Worm (Caenorhabditis elegans) whole organism, L2 larva: ENCODE measurements around the gene D1046.4.

ENCODE experiments used
- F13H6.1 ChIP-seq: sonication (generic microtip); optimal IDR thresholded peaks from 2 replicates; lab custom pipeline; 2016; ENCODE audit warnings: missing genetic modification characterization, missing compliant biosample characterization
- R02D3.7 ChIP-seq: fragments of 150-350 bp; optimal IDR thresholded peaks from 2 replicates; lab custom pipeline; 2014; ENCODE audit warnings: missing biosample characterization, missing genetic modification characterization
- Y55F3AM.14 ChIP-seq: fragments of 200-800 bp; sonication (Bioruptor generic); optimal IDR thresholded peaks from 2 replicates; lab custom pipeline; 2018; ENCODE audit warnings: mild to moderate bottlenecking, missing genetic modification characterization, missing compliant biosample characterization
- ZK546.5 ChIP-seq: sonication (generic microtip); optimal IDR thresholded peaks from 2 replicates; lab custom pipeline; 2017; ENCODE audit warnings: missing biosample characterization, missing genetic modification characterization
- alr-1 ChIP-seq: fragments of 150-350 bp; optimal IDR thresholded peaks from 2 replicates; lab custom pipeline; 2014; ENCODE audit warnings: missing biosample characterization, missing genetic modification characterization
- aly-2 ChIP-seq: fragments of 150-350 bp; optimal IDR thresholded peaks from 2 replicates; lab custom pipeline; 2014; ENCODE audit warnings: missing biosample characterization, missing genetic modification characterization
- blmp-1 ChIP-seq: sonication (generic microtip); optimal IDR thresholded peaks from 2 replicates; lab custom pipeline; 2017; ENCODE audit warnings: missing genetic modification characterization, mild to moderate bottlenecking, missing compliant biosample characterization, antibody characterized with exemption, moderate library complexity; ENCODE audit not compliant: insufficient read depth
- ceh-16 ChIP-seq: fragments of 150-350 bp; optimal IDR thresholded peaks from 2 replicates; lab custom pipeline; 2014; ENCODE audit warnings: missing biosample characterization, missing genetic modification characterization
- ceh-82 ChIP-seq: fragments of 150-350 bp; optimal IDR thresholded peaks from 2 replicates; lab custom pipeline; 2014; ENCODE audit warnings: missing biosample characterization, missing genetic modification characterization
- crh-2 ChIP-seq: sonication (generic microtip); optimal IDR thresholded peaks from 2 replicates; lab custom pipeline; 2017; ENCODE audit warnings: missing biosample characterization, missing genetic modification characterization
- dmd-4 ChIP-seq: sonication (generic microtip); optimal IDR thresholded peaks from 2 replicates; lab custom pipeline; 2017; ENCODE audit warnings: missing biosample characterization, missing genetic modification characterization
- elt-1 ChIP-seq: fragments of 150-350 bp; optimal IDR thresholded peaks from 2 replicates; lab custom pipeline; 2014; ENCODE audit warnings: missing biosample characterization, missing genetic modification characterization
- elt-3 ChIP-seq: sonication (generic microtip); optimal IDR thresholded peaks from 2 replicates; lab custom pipeline; 2017; ENCODE audit warnings: missing biosample characterization, missing genetic modification characterization
- fos-1 ChIP-seq: fragments of 150-350 bp; optimal IDR thresholded peaks from 2 replicates; lab custom pipeline; 2014; ENCODE audit warnings: missing biosample characterization, missing genetic modification characterization
- gmeb-1 ChIP-seq: fragments of 150-350 bp; optimal IDR thresholded peaks from 2 replicates; lab custom pipeline; 2014; ENCODE audit warnings: missing biosample characterization, missing genetic modification characterization
- lin-11 ChIP-seq: fragments of 150-350 bp; sonication (generic microtip); optimal IDR thresholded peaks from 2 replicates; lab custom pipeline; 2014; ENCODE audit warnings: missing biosample characterization, missing genetic modification characterization, inconsistent platforms, mixed read lengths
- lin-13 ChIP-seq: fragments of 150-350 bp; optimal IDR thresholded peaks from 2 replicates; lab custom pipeline; 2014; ENCODE audit warnings: missing biosample characterization, missing genetic modification reagents, missing genetic modification characterization
- lsy-2 ChIP-seq, 2 experiments: fragments of 150-350 bp in 1 of 2; sonication (generic microtip) in 1 of 2; optimal IDR thresholded peaks; 2 replicates each; lab custom pipeline; 2014 to 2017; ENCODE audit warnings: missing biosample characterization in 2 of 2, missing genetic modification characterization in 2 of 2
- mdl-1 ChIP-seq, 2 experiments: fragments of 150-350 bp in 1 of 2; sonication (generic microtip) in 1 of 2; optimal IDR thresholded peaks; 2 replicates each; lab custom pipeline; 2017; ENCODE audit warnings: missing biosample characterization in 2 of 2, missing genetic modification characterization in 2 of 2
- nhr-10 ChIP-seq: sonication (generic microtip); optimal IDR thresholded peaks from 2 replicates; lab custom pipeline; 2017; ENCODE audit warnings: missing biosample characterization, missing genetic modification characterization
- nhr-12 ChIP-seq: fragments of 150-350 bp; optimal IDR thresholded peaks from 2 replicates; lab custom pipeline; 2014; ENCODE audit warnings: missing biosample characterization, missing genetic modification characterization
- nhr-21 ChIP-seq: fragments of 150-350 bp; optimal IDR thresholded peaks from 2 replicates; lab custom pipeline; 2014; ENCODE audit warnings: missing biosample characterization, missing genetic modification characterization
- nhr-23 ChIP-seq: fragments of 150-350 bp; optimal IDR thresholded peaks from 2 replicates; lab custom pipeline; 2014; ENCODE audit warnings: missing biosample characterization, missing genetic modification reagents, missing genetic modification characterization
- nhr-6 ChIP-seq: fragments of 150-350 bp; optimal IDR thresholded peaks from 2 replicates; lab custom pipeline; 2014; ENCODE audit warnings: missing biosample characterization, missing genetic modification characterization
- nhr-77 ChIP-seq: fragments of 150-350 bp; optimal IDR thresholded peaks from 2 replicates; lab custom pipeline; 2014; ENCODE audit warnings: missing biosample characterization, missing genetic modification characterization
- peb-1 ChIP-seq: fragments of 150-350 bp; optimal IDR thresholded peaks from 2 replicates; lab custom pipeline; 2014; ENCODE audit warnings: missing biosample characterization, missing genetic modification characterization
- skn-1 ChIP-seq: sonication (generic microtip); optimal IDR thresholded peaks from 2 replicates; lab custom pipeline; 2017; ENCODE audit warnings: missing biosample characterization, missing genetic modification characterization
- sma-3 ChIP-seq: sonication (generic microtip); optimal IDR thresholded peaks from 2 replicates; lab custom pipeline; 2016; ENCODE audit warnings: missing genetic modification reagents, missing genetic modification characterization, missing compliant biosample characterization
- unc-39 ChIP-seq: fragments of 150-350 bp; optimal IDR thresholded peaks from 2 replicates; lab custom pipeline; 2014; ENCODE audit warnings: missing biosample characterization, missing genetic modification characterization
- unc-55 ChIP-seq: fragments of 150-350 bp; sonication (generic microtip); optimal IDR thresholded peaks from 3 replicates; lab custom pipeline; 2014; ENCODE audit warnings: missing biosample characterization, missing genetic modification reagents, missing genetic modification characterization
- unc-62 ChIP-seq: fragments of 150-350 bp; optimal IDR thresholded peaks from 2 replicates; lab custom pipeline; 2014; ENCODE audit warnings: missing biosample characterization, missing genetic modification reagents, missing genetic modification characterization
- zag-1 ChIP-seq: fragments of 150-350 bp; optimal IDR thresholded peaks from 2 replicates; lab custom pipeline; 2014; ENCODE audit warnings: missing biosample characterization, missing genetic modification characterization
- ztf-1 ChIP-seq: fragments of 200-800 bp; sonication (Bioruptor generic); conservative IDR thresholded peaks from 2 replicates; pipeline ENCODE4 v1.3.6; 2022; ENCODE audit warnings: missing genetic modification characterization, missing compliant biosample characterization
- ztf-4 ChIP-seq: fragments of 150-350 bp; optimal IDR thresholded peaks from 2 replicates; lab custom pipeline; 2014; ENCODE audit warnings: missing biosample characterization, missing genetic modification characterization

The D1046.4 gene

DNA sequence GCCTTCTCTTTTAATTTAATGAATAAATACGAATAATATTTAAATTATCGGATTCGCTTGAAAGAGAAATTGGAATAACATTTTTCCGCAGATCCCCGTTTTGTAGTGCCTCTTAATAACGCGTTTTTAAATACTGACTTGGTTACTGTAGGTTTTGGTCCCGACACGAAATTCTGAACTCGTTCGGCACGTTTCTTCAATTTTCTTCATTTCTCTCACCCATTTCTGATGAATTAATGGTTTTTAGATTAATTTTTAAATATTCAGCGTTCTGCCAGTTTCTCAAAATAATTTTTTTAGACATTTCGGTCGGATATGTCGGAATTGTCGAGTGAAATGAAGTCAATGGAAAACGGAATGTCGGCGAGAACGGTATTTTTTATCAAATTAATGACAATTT, 32.3 kb upstream of the D1046.4 start, which contains the start of gene C27B7.5:
Gene C27B7.5, plus strand, starts transcription at position 301 of the 400 bp plus-strand sequence.
- TF ChIP-seq aly-2 (tag; lab: Kevin White, UChicago) = no peak
- TF ChIP-seq gmeb-1 = no peak
- TF ChIP-seq nhr-21 = no peak
- no peak for TF ChIP-seq mdl-1 (tag; optimal IDR thresholded peaks at IDR 0.05; lab: Kevin White, UChicago)
- TF ChIP-seq unc-39 (tag; lab: Kevin White, UChicago) = no peak
- no peak for TF ChIP-seq ceh-82 (tag; lab: Kevin White, UChicago)
- TF ChIP-seq ceh-16 (tag; lab: Kevin White, UChicago) = no peak
- TF ChIP-seq crh-2 = no peak
- TF ChIP-seq peb-1 (tag; lab: Kevin White, UChicago) = no peak
- TF ChIP-seq R02D3.7 (tag; lab: Kevin White, UChicago) = no peak

DNA sequence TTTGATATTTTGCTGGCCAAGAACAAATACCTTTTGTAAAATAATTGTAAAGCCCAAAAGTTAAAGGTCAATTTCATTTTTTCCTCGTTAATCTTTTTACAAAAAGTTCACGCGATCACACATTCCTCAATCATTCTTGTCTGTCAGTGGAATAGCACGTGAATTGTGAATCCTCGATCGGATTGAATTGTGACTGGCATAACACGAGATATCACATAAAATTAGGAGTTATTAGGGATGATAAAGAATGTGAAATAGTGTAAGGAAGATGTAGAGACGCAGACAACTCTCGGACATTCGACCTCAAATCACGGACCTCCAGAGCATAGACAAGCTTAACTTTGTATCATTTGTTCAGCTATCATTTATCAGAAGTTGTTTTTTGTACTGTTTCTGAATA, 27.5 kb upstream of the D1046.4 start, which contains the start of gene C27B7.6:
Gene C27B7.6, minus strand, starts transcription at position 182 of the 400 bp plus-strand sequence.
- no peak for TF ChIP-seq unc-62
- TF ChIP-seq ceh-82 (tag; lab: Kevin White, UChicago) = no peak
- no peak for TF ChIP-seq dmd-4
- no peak for TF ChIP-seq F13H6.1
- TF ChIP-seq mdl-1 (tag; optimal IDR thresholded peaks at IDR 0.05; lab: Kevin White, UChicago) = no peak
- no peak for TF ChIP-seq fos-1
- TF ChIP-seq nhr-12 (tag; lab: Kevin White, UChicago) = no peak
- TF ChIP-seq sma-3 (GFP tag; lab: Kevin White, UChicago) = no peak
- TF ChIP-seq zag-1 = no peak
- TF ChIP-seq, all 48 proteins: peak for 0

DNA sequence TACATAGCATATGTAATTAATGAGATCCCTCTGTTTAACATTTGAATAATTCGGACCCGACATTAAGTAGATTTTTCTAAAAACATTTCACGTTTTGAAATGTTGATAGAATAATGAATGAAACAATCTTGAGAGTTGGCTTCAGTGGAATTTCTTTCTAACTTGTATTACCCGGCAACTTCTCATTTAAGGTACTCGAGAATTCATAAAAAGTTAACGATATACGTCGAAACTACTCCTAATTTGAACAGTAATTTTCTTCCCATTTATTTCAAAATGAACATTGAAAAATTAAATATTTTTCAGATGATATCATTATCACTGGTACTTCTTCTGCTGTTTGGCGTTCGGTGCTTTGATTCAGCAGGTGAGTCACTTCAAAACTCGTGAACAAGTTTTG, 26.9 kb upstream of the D1046.4 start, which contains the start of gene C27B7.7:
Gene C27B7.7, plus strand, starts transcription at position 301 of the 400 bp plus-strand sequence.
- TF ChIP-seq alr-1 (tag; lab: Kevin White, UChicago) (no peak), lin-13 (GFP tag; lab: Kevin White, UChicago) (no peak), peb-1 (tag; lab: Kevin White, UChicago) (no peak), F13H6.1 (no peak)

DNA sequence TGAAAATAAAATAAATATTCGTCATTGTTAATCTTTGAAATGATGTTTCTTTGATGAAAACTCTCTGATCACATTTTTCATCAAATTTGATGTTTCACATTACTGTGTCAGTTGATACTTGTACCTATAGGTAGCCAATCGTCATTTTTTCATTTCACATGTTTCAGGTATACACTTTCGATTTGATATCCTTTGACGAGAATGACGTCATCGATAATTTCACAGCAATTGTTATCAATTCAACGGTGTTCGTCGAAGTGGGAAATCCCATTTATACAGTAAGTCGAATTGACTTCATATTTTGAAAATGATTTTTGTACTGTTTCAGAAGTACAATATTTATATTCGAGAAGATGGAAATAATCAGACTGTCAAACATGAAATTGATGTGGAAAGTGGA, 19.5 kb upstream of the D1046.4 start:
- TF ChIP-seq dmd-4 = no peak
- TF ChIP-seq sma-3 (GFP tag; lab: Kevin White, UChicago) = peak; percentile 67
- TF ChIP-seq, all 48 proteins: peak for 1

ce11 chrIV:8916010-8916409, 17.7 kb upstream of the D1046.4 start, which contains the start of gene C27B7.9:
Gene C27B7.9 (minus strand): TSS chrIV:8916110.
- no peak for TF ChIP-seq unc-55
- TF ChIP-seq nhr-6 = no peak
- TF ChIP-seq zag-1 = no peak
- TF ChIP-seq elt-3 (tag; lab: Kevin White, UChicago) = no peak
- TF ChIP-seq dmd-4 = no peak
- TF ChIP-seq ztf-4 (tag; lab: Kevin White, UChicago) = no peak
- no peak for TF ChIP-seq Y55F3AM.14
- no peak for TF ChIP-seq mdl-1 (tag; optimal IDR thresholded peaks at IDR 0.05; lab: Kevin White, UChicago)
- no peak for TF ChIP-seq ZK546.5 (tag; lab: Kevin White, UChicago)

ce11 chrIV:8918790-8919189, 14.9 kb upstream of the D1046.4 start, which contains the start of gene rap-1:
Gene rap-1 (minus strand): TSS chrIV:8918890.
- no peak for TF ChIP-seq ztf-1 (GFP tag; lab: Robert Waterston, UW)
- TF ChIP-seq lin-13 (GFP tag; lab: Kevin White, UChicago) = no peak
- no peak for TF ChIP-seq lin-11 (tag; lab: Kevin White, UChicago)
- TF ChIP-seq nhr-23 = no peak
- TF ChIP-seq ceh-82 (tag; lab: Kevin White, UChicago) = no peak
- no peak for TF ChIP-seq peb-1 (tag; lab: Kevin White, UChicago)
- no peak for TF ChIP-seq sma-3 (GFP tag; lab: Kevin White, UChicago)
- TF ChIP-seq blmp-1 (tag; lab: Kevin White, UChicago) = no peak
- TF ChIP-seq skn-1 = no peak
- no peak for TF ChIP-seq elt-3 (tag; lab: Kevin White, UChicago)
- no peak for TF ChIP-seq nhr-10 (tag; lab: Kevin White, UChicago)
- TF ChIP-seq elt-1 (tag; lab: Kevin White, UChicago) = no peak
- TF ChIP-seq lsy-2 (tag; optimal IDR thresholded peaks at IDR 0.05; lab: Kevin White, UChicago) = no peak
- TF ChIP-seq fos-1 = no peak
- no peak for TF ChIP-seq nhr-77 (tag; lab: Kevin White, UChicago)
